Fruit fly (Drosophila melanogaster) whole organism, embryonic: Measurements from ENCODE around the gene CG9839.

Experiments
- Bgb ChIP-seq: fragments of 200-800 bp; sonication (Bioruptor generic); IDR thresholded peaks from 2 replicates; pipeline ENCODE4 v1.3.6; 2022; ENCODE audit warnings: missing biosample characterization, missing genetic modification characterization; ENCODE audit not compliant: partially characterized antibody
- CG10543 ChIP-seq: fragments of 200-800 bp; sonication (Bioruptor generic); optimal IDR thresholded peaks from 3 replicates; lab custom pipeline; 2017; ENCODE audit warnings: missing biosample characterization, mild to moderate bottlenecking, missing genetic modification characterization, moderate library complexity
- CG11504 ChIP-seq: fragments of 200-800 bp; sonication (Bioruptor generic); optimal IDR thresholded peaks from 3 replicates; lab custom pipeline; 2019; ENCODE audit warnings: missing biosample characterization, mild to moderate bottlenecking, missing genetic modification characterization, moderate library complexity
- CG12104 ChIP-seq: fragments of 200-800 bp; sonication (Bioruptor generic); optimal IDR thresholded peaks from 3 replicates; lab custom pipeline; 2016; ENCODE audit warnings: missing biosample characterization, missing genetic modification characterization
- CG14860 ChIP-seq: fragments of 200-800 bp; sonication (Bioruptor generic); IDR thresholded peaks from 3 replicates; pipeline ENCODE4 v1.3.6; 2022; ENCODE audit warnings: missing biosample characterization, missing genetic modification characterization; ENCODE audit not compliant: partially characterized antibody
- CG14965 ChIP-seq: fragments of 200-800 bp; sonication (Bioruptor generic); optimal IDR thresholded peaks from 2 replicates; lab custom pipeline; 2016; ENCODE audit warnings: missing biosample characterization, missing genetic modification characterization, borderline replicate concordance
- CG1603 ChIP-seq: fragments of 200-800 bp; sonication (Bioruptor generic); optimal IDR thresholded peaks from 2 replicates; lab custom pipeline; 2019; ENCODE audit warnings: missing biosample characterization, mild to moderate bottlenecking, missing genetic modification characterization, moderate library complexity
- CG17359 ChIP-seq: fragments of 200-800 bp; sonication (Bioruptor generic); optimal IDR thresholded peaks from 3 replicates; lab custom pipeline; 2018; ENCODE audit warnings: missing biosample characterization, mild to moderate bottlenecking, missing genetic modification characterization, moderate library complexity
- CG18262 ChIP-seq: fragments of 200-800 bp; optimal IDR thresholded peaks from 3 replicates; lab custom pipeline; 2019; ENCODE audit warnings: missing biosample characterization, mild to moderate bottlenecking, missing genetic modification characterization, moderate library complexity
- CG2875 ChIP-seq: fragments of 200-800 bp; sonication (Bioruptor generic); optimal IDR thresholded peaks from 2 replicates; lab custom pipeline; 2017; ENCODE audit warnings: missing biosample characterization, mild to moderate bottlenecking, missing genetic modification characterization, missing genetic modification reagents
- CG2889 ChIP-seq: fragments of 200-800 bp; sonication (Bioruptor generic); IDR thresholded peaks from 3 replicates; pipeline ENCODE4 v1.3.6; 2022; ENCODE audit warnings: missing biosample characterization, missing genetic modification characterization
- CG3281 ChIP-seq: fragments of 200-800 bp; sonication (Bioruptor generic); optimal IDR thresholded peaks from 3 replicates; lab custom pipeline; 2017; ENCODE audit warnings: missing biosample characterization, mild to moderate bottlenecking, missing genetic modification characterization
- CG3726 ChIP-seq: fragments of 200-800 bp; sonication (Bioruptor generic); IDR thresholded peaks from 3 replicates; pipeline ENCODE4, ENCODE4 v1.3.6; 2022; ENCODE audit warnings: missing biosample characterization, missing genetic modification characterization
- CG4360 ChIP-seq: fragments of 200-800 bp; sonication (Bioruptor generic); IDR thresholded peaks from 2 replicates; pipeline ENCODE4 v1.3.6; 2022; ENCODE audit warnings: missing biosample characterization, missing genetic modification characterization
- CG4707 ChIP-seq: fragments of 200-800 bp; sonication (Bioruptor generic); optimal IDR thresholded peaks from 2 replicates; lab custom pipeline; 2018; ENCODE audit warnings: missing biosample characterization, mild to moderate bottlenecking, missing genetic modification characterization, moderate library complexity
- CG6654 ChIP-seq: fragments of 200-800 bp; sonication (Bioruptor generic); optimal IDR thresholded peaks from 2 replicates; lab custom pipeline; 2017; ENCODE audit warnings: missing biosample characterization, mild to moderate bottlenecking, missing genetic modification characterization
- CG7556 ChIP-seq: fragments of 200-800 bp; sonication (Bioruptor generic); optimal IDR thresholded peaks from 2 replicates; lab custom pipeline; 2017; ENCODE audit warnings: missing biosample characterization, mild to moderate bottlenecking, missing genetic modification characterization
- CG9609 ChIP-seq: fragments of 200-800 bp; sonication (Bioruptor generic); optimal IDR thresholded peaks from 3 replicates; lab custom pipeline; 2016; ENCODE audit warnings: missing biosample characterization, missing genetic modification characterization
- CG9817 ChIP-seq: fragments of 200-800 bp; sonication (Bioruptor generic); optimal IDR thresholded peaks from 2 replicates; lab custom pipeline; 2018; ENCODE audit warnings: missing biosample characterization, mild to moderate bottlenecking, missing genetic modification characterization, moderate library complexity
- CoRest ChIP-seq: fragments of 200-800 bp; sonication (Bioruptor generic); optimal IDR thresholded peaks from 3 replicates; lab custom pipeline; 2018; ENCODE audit warnings: missing biosample characterization, mild to moderate bottlenecking, missing genetic modification characterization, moderate library complexity
- CrebB ChIP-seq: fragments of 200-800 bp; sonication (Bioruptor generic); optimal IDR thresholded peaks from 3 replicates; lab custom pipeline; 2018; ENCODE audit warnings: missing biosample characterization, mild to moderate bottlenecking, missing genetic modification characterization
- D ChIP-seq, 2 experiments: fragments of 200-800 bp in 1 of 2; fragments of >200 bp in 1 of 2; sonication (Bioruptor generic) in 1 of 2; optimal IDR thresholded peaks; 2 replicates in 1 of 2; 3 replicates in 1 of 2; lab custom pipeline; 2017; ENCODE audit warnings: mild to moderate bottlenecking in 1 of 2, missing biosample characterization in 1 of 2, missing genetic modification characterization in 1 of 2, missing genetic modification reagents in 1 of 2
- Drgx ChIP-seq: fragments of 200-800 bp; sonication (Bioruptor generic); IDR thresholded peaks from 2 replicates; pipeline ENCODE4 v1.3.6; 2022; ENCODE audit warnings: missing biosample characterization, missing genetic modification characterization
- Elba2 ChIP-seq: fragments of 200-800 bp; sonication (Bioruptor generic); optimal IDR thresholded peaks from 3 replicates; lab custom pipeline; 2016; ENCODE audit warnings: missing biosample characterization, missing genetic modification characterization
- Fer3 ChIP-seq: fragments of 200-800 bp; sonication (Bioruptor generic); optimal IDR thresholded peaks from 2 replicates; lab custom pipeline; 2018; ENCODE audit warnings: missing biosample characterization, mild to moderate bottlenecking, missing genetic modification characterization, moderate library complexity
- Gug ChIP-seq: fragments of 200-800 bp; sonication (Bioruptor generic); IDR thresholded peaks from 4 replicates; pipeline ENCODE4 v1.3.6; 2022; ENCODE audit warnings: missing biosample characterization, missing genetic modification characterization
- HLH4C ChIP-seq: fragments of 200-800 bp; sonication (Bioruptor generic); IDR thresholded peaks from 3 replicates; pipeline ENCODE4 v1.3.6; 2022; ENCODE audit warnings: missing biosample characterization, missing genetic modification characterization; ENCODE audit not compliant: partially characterized antibody
- Hr3 ChIP-seq: fragments of 200-800 bp; sonication (Bioruptor generic); optimal IDR thresholded peaks from 3 replicates; lab custom pipeline; 2016; ENCODE audit warnings: missing biosample characterization, missing genetic modification characterization
- Kr ChIP-seq: fragments of 200-800 bp; sonication (Bioruptor generic); optimal IDR thresholded peaks from 2 replicates; lab custom pipeline; 2017; ENCODE audit warnings: missing biosample characterization, mild to moderate bottlenecking, missing genetic modification characterization
- Sox102F ChIP-seq: fragments of 200-800 bp; sonication (Bioruptor generic); optimal IDR thresholded peaks from 2 replicates; lab custom pipeline; 2018; ENCODE audit warnings: missing biosample characterization, mild to moderate bottlenecking, missing genetic modification characterization, moderate library complexity
- YL-1 ChIP-seq: fragments of 200-800 bp; sonication (Bioruptor generic); optimal IDR thresholded peaks from 3 replicates; lab custom pipeline; 2017; ENCODE audit warnings: missing biosample characterization, mild to moderate bottlenecking, missing genetic modification characterization
- ash1 ChIP-seq: fragments of 200-800 bp; sonication (Bioruptor generic); optimal IDR thresholded peaks from 2 replicates; lab custom pipeline; 2018; ENCODE audit warnings: missing biosample characterization, mild to moderate bottlenecking, missing genetic modification characterization
- dan ChIP-seq: fragments of 200-800 bp; sonication (Bioruptor generic); IDR thresholded peaks from 2 replicates; pipeline ENCODE4 v1.3.6; 2022; ENCODE audit warnings: missing biosample characterization, missing genetic modification characterization
- dmrt99B ChIP-seq: fragments of 200-800 bp; sonication (Bioruptor generic); optimal IDR thresholded peaks from 2 replicates; lab custom pipeline; 2018; ENCODE audit warnings: missing biosample characterization, mild to moderate bottlenecking, missing genetic modification characterization, moderate library complexity
- fu2 ChIP-seq: fragments of 200-800 bp; sonication (Bioruptor generic); optimal IDR thresholded peaks from 2 replicates; lab custom pipeline; 2016; ENCODE audit warnings: missing biosample characterization, missing genetic modification characterization
- grau ChIP-seq: fragments of 200-800 bp; optimal IDR thresholded peaks from 3 replicates; lab custom pipeline; 2019; ENCODE audit warnings: missing biosample characterization, mild to moderate bottlenecking, missing genetic modification characterization, moderate library complexity
- lmd ChIP-seq: fragments of 200-800 bp; sonication (Bioruptor generic); IDR thresholded peaks from 2 replicates; pipeline ENCODE4 v1.3.6; 2022; ENCODE audit warnings: missing biosample characterization, missing genetic modification characterization
- nom ChIP-seq: fragments of 200-800 bp; sonication (Bioruptor generic); optimal IDR thresholded peaks from 2 replicates; lab custom pipeline; 2017; ENCODE audit warnings: missing biosample characterization, missing genetic modification characterization, mild to moderate bottlenecking, moderate library complexity, missing genetic modification reagents
- pho ChIP-seq: fragments of 200-800 bp; sonication (Bioruptor generic); optimal IDR thresholded peaks from 2 replicates; lab custom pipeline; 2016; ENCODE audit warnings: missing biosample characterization, missing genetic modification characterization
- psq ChIP-seq: fragments of 200-800 bp; sonication (Bioruptor generic); optimal IDR thresholded peaks from 2 replicates; lab custom pipeline; 2017; ENCODE audit warnings: missing biosample characterization, missing genetic modification characterization
- ranshi ChIP-seq: fragments of 200-800 bp; sonication (Bioruptor generic); IDR thresholded peaks from 2 replicates; pipeline ENCODE4 v1.3.6; 2022; ENCODE audit warnings: missing biosample characterization, missing genetic modification characterization
- rib ChIP-seq: fragments of 200-800 bp; sonication (Bioruptor generic); IDR thresholded peaks from 2 replicates; pipeline ENCODE4 v1.3.6; 2022; ENCODE audit warnings: missing biosample characterization, missing genetic modification characterization
- sr ChIP-seq: fragments of 200-800 bp; sonication (Bioruptor generic); IDR thresholded peaks from 3 replicates; pipeline ENCODE4 v1.3.6; 2022; ENCODE audit warnings: missing biosample characterization, missing genetic modification characterization
- stwl ChIP-seq: fragments of 200-800 bp; sonication (Bioruptor generic); optimal IDR thresholded peaks from 3 replicates; lab custom pipeline; 2018; ENCODE audit warnings: missing biosample characterization, mild to moderate bottlenecking, missing genetic modification characterization, moderate library complexity
- tin ChIP-seq: fragments of 200-800 bp; sonication (Bioruptor generic); optimal IDR thresholded peaks from 3 replicates; lab custom pipeline; 2016; ENCODE audit warnings: missing biosample characterization, missing genetic modification characterization
- tll ChIP-seq, 2 experiments: fragments of 200-800 bp in 1 of 2; fragments of >200 bp in 1 of 2; sonication (Bioruptor generic) in 1 of 2; optimal IDR thresholded peaks; 2 replicates each; lab custom pipeline; 2017 to 2019; ENCODE audit warnings: missing biosample characterization in 2 of 2, missing genetic modification characterization in 2 of 2, mild to moderate bottlenecking in 1 of 2, moderate library complexity in 1 of 2
- usp ChIP-seq: fragments of >200 bp; optimal IDR thresholded peaks from 2 replicates; lab custom pipeline; 2017; ENCODE audit warnings: missing biosample characterization, missing genetic modification characterization
- wor ChIP-seq: fragments of 200-800 bp; sonication (Bioruptor generic); IDR thresholded peaks from 2 replicates; pipeline ENCODE4 v1.3.6; 2022; ENCODE audit warnings: missing biosample characterization, missing genetic modification characterization
- zfh1 ChIP-seq: fragments of 200-800 bp; sonication (Bioruptor generic); IDR thresholded peaks from 3 replicates; pipeline ENCODE4 v1.3.6; 2022; ENCODE audit warnings: missing biosample characterization, missing genetic modification characterization

CG9839 gene

DNA sequence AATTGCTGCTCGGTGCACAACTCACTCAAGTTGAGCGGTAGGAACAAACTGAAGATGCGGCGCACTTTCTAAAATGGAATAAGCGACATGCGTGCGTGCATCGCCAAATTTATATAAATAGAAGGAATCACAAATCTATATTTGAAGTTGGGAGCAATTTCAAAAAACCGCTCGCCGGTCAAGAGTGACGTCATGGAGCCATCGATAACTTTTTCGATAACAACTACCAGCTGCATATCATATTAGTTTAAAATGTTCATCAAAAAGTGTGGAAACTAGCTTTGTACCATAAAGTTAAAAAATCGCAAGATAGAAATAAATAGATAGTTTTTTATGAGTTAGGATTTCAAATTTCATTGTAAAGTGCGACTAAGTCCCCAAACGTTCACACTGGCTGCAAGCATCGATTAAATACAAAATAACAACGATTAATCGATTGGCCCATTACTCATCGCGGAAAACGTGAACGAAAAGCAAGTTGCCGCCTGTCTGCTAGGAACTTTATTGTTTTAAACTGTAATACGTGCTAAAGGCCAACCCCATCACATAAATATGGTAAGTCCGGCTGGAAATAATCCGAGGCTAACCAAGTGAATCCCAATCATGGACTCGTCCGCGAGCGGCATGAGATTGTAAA is 4.4 kb downstream of the CG9839 start, which contains the start of the genes Pif1A, Pif1B and CCT7 (continued):
- TF ChIP-seq nom (GFP tag; lab: Kevin White, UChicago) = peak; percentile 38
- no peak for TF ChIP-seq CG9817 (tag; lab: Kevin White, UChicago)
- peak; percentile 15 for TF ChIP-seq CG11504 (tag; lab: Kevin White, UChicago)
- peak; percentile 96 for TF ChIP-seq HLH4C
- TF ChIP-seq CG7556 (GFP tag; lab: Kevin White, UChicago) = no peak
- no peak for TF ChIP-seq sr (GFP tag; lab: Robert Waterston, UW)
- TF ChIP-seq pho (GFP tag; lab: Kevin White, UChicago) = peak; percentile 4
- no peak for TF ChIP-seq ranshi (GFP tag; lab: Robert Waterston, UW)
- TF ChIP-seq D (optimal IDR thresholded peaks at IDR 0.05; lab: Kevin White, UChicago) = no peak
- no peak for TF ChIP-seq D (GFP tag; optimal IDR thresholded peaks at IDR 0.05; lab: Kevin White, UChicago)
- peak; percentile 87 for TF ChIP-seq stwl (tag; lab: Kevin White, UChicago)
- TF ChIP-seq Fer3 (tag; lab: Kevin White, UChicago) = no peak
- no peak for TF ChIP-seq zfh1 (GFP tag; lab: Robert Waterston, UW)
- TF ChIP-seq CG1603 = peak; percentile 36
- TF ChIP-seq CG10543 (GFP tag; lab: Kevin White, UChicago) = no peak
- TF ChIP-seq CG4707 (GFP tag; lab: Kevin White, UChicago) = no peak
- TF ChIP-seq Kr (GFP tag; lab: Kevin White, UChicago) = no peak
- no peak for TF ChIP-seq CG4360 (GFP tag; lab: Robert Waterston, UW)
- TF ChIP-seq CoRest (tag; lab: Kevin White, UChicago) = peak; percentile 45
- no peak for TF ChIP-seq Elba2 (GFP tag; lab: Kevin White, UChicago)
- TF ChIP-seq dan (GFP tag; lab: Robert Waterston, UW) = no peak
- no peak for TF ChIP-seq CG12104
- TF ChIP-seq psq (GFP tag; lab: Kevin White, UChicago) = no peak
- TF ChIP-seq CG17359 = no peak
- TF ChIP-seq fu2 (GFP tag; lab: Kevin White, UChicago) = no peak
- TF ChIP-seq wor (GFP tag; lab: Robert Waterston, UW) = no peak
- no peak for TF ChIP-seq ash1 (GFP tag; lab: Kevin White, UChicago)
- TF ChIP-seq Bgb (GFP tag; lab: Robert Waterston, UW) = peak; percentile 92
- TF ChIP-seq rib = no peak
- TF ChIP-seq CG9609 (GFP tag; lab: Kevin White, UChicago) = peak; percentile 27
- TF ChIP-seq Drgx (GFP tag; lab: Robert Waterston, UW) = no peak
- TF ChIP-seq CG14860 (GFP tag; lab: Robert Waterston, UW) = peak; percentile 92
- TF ChIP-seq CG14965 (GFP tag; lab: Kevin White, UChicago) = no peak
- TF ChIP-seq CrebB (tag; lab: Kevin White, UChicago) = no peak
- TF ChIP-seq usp = no peak
- no peak for TF ChIP-seq CG2889
- TF ChIP-seq CG18262 (tag; lab: Kevin White, UChicago) = peak; percentile 26
- peak; percentile 15 for TF ChIP-seq CG3281 (GFP tag; lab: Kevin White, UChicago)
- peak; percentile 86 for TF ChIP-seq YL-1
- no peak for TF ChIP-seq CG2875 (GFP tag; lab: Kevin White, UChicago)
- TF ChIP-seq tin (GFP tag; lab: Kevin White, UChicago) = peak; percentile 4
- no peak for TF ChIP-seq CG3726
- TF ChIP-seq Hr3 = no peak
- no peak for TF ChIP-seq lmd (GFP tag; lab: Robert Waterston, UW)
- TF ChIP-seq CG6654 = no peak
- TF ChIP-seq dmrt99B (tag; lab: Kevin White, UChicago) = no peak
- no peak for TF ChIP-seq Sox102F (GFP tag; lab: Kevin White, UChicago)
- no peak for TF ChIP-seq tll (GFP tag; optimal IDR thresholded peaks at IDR 0.05; lab: Kevin White, UChicago)
- TF ChIP-seq grau (tag; lab: Kevin White, UChicago) = no peak
- no peak for TF ChIP-seq Gug (GFP tag; lab: Robert Waterston, UW)
